Fruit fly (Drosophila melanogaster) whole organism, prepupa: ENCODE measurements around the gene Rfx.
A peak's percentile ranks its signal among the peaks of the same experiment; 100 is the strongest.

Experiments
- CG10631 ChIP-seq: fragments of 200-800 bp; sonication (Bioruptor generic); optimal IDR thresholded peaks from 2 replicates; lab custom pipeline; 2016; ENCODE audit warnings: missing biosample characterization, missing genetic modification characterization
- CG11294 ChIP-seq: fragments of 200-800 bp; sonication (Bioruptor generic); IDR thresholded peaks from 2 replicates; pipeline ENCODE4 v1.3.6; 2022; ENCODE audit warnings: missing biosample characterization, missing genetic modification characterization
- CG11902 ChIP-seq: fragments of 200-800 bp; sonication (Bioruptor generic); optimal IDR thresholded peaks from 3 replicates; lab custom pipeline; 2016; ENCODE audit warnings: missing biosample characterization, missing genetic modification characterization
- CG15336 ChIP-seq: fragments of 200-800 bp; sonication (Bioruptor generic); IDR thresholded peaks from 2 replicates; pipeline ENCODE4 v1.3.6; 2022; ENCODE audit warnings: missing biosample characterization, missing genetic modification characterization
- CG1621 ChIP-seq: fragments of 200-800 bp; sonication (Bioruptor generic); optimal IDR thresholded peaks from 3 replicates; lab custom pipeline; 2018; ENCODE audit warnings: missing biosample characterization, mild to moderate bottlenecking, missing genetic modification characterization
- CG16779 ChIP-seq: fragments of 200-800 bp; sonication (Bioruptor generic); optimal IDR thresholded peaks from 3 replicates; lab custom pipeline; 2017; ENCODE audit warnings: missing biosample characterization, mild to moderate bottlenecking, missing genetic modification characterization
- CG3032 ChIP-seq: fragments of 200-800 bp; optimal IDR thresholded peaks from 2 replicates; lab custom pipeline; 2019; ENCODE audit warnings: missing biosample characterization, mild to moderate bottlenecking, missing genetic modification characterization, moderate library complexity
- CG31627 ChIP-seq: fragments of 200-800 bp; sonication (Bioruptor generic); optimal IDR thresholded peaks from 3 replicates; lab custom pipeline; 2016; ENCODE audit warnings: missing biosample characterization, missing genetic modification characterization
- CG32006 ChIP-seq: fragments of 200-800 bp; sonication (Bioruptor generic); optimal IDR thresholded peaks from 3 replicates; lab custom pipeline; 2017; ENCODE audit warnings: missing biosample characterization, mild to moderate bottlenecking, missing genetic modification characterization
- CG34406 ChIP-seq: fragments of 200-800 bp; sonication (Bioruptor generic); optimal IDR thresholded peaks from 3 replicates; lab custom pipeline; 2016; ENCODE audit warnings: missing biosample characterization, missing genetic modification characterization
- CG3919 ChIP-seq: fragments of 200-800 bp; sonication (Bioruptor generic); optimal IDR thresholded peaks from 3 replicates; lab custom pipeline; 2016; ENCODE audit warnings: missing biosample characterization, missing genetic modification characterization
- CG4318 ChIP-seq: fragments of 200-800 bp; sonication (Bioruptor generic); optimal IDR thresholded peaks from 3 replicates; lab custom pipeline; 2017; ENCODE audit warnings: missing biosample characterization, mild to moderate bottlenecking, missing genetic modification characterization
- CG6163 ChIP-seq: fragments of 200-800 bp; sonication (Bioruptor generic); IDR thresholded peaks from 3 replicates; pipeline ENCODE4 v1.3.6; 2022; ENCODE audit warnings: missing biosample characterization, missing genetic modification characterization
- CG6276 ChIP-seq: fragments of 200-800 bp; sonication (Bioruptor generic); optimal IDR thresholded peaks from 2 replicates; lab custom pipeline; 2017; ENCODE audit warnings: missing biosample characterization, mild to moderate bottlenecking, missing genetic modification characterization
- CG6792 ChIP-seq: fragments of 200-800 bp; sonication (Bioruptor generic); optimal IDR thresholded peaks from 3 replicates; lab custom pipeline; 2016; ENCODE audit warnings: missing biosample characterization, missing genetic modification characterization
- CG6854 ChIP-seq: fragments of 200-800 bp; sonication (Bioruptor generic); optimal IDR thresholded peaks from 2 replicates; lab custom pipeline; 2017; ENCODE audit warnings: missing biosample characterization, mild to moderate bottlenecking, missing genetic modification characterization
- CG7368 ChIP-seq: fragments of 200-800 bp; sonication (Bioruptor generic); optimal IDR thresholded peaks from 3 replicates; lab custom pipeline; 2016; ENCODE audit warnings: missing biosample characterization, missing genetic modification characterization
- CG8119 ChIP-seq: fragments of 200-800 bp; sonication (Bioruptor generic); IDR thresholded peaks from 3 replicates; pipeline ENCODE4 v1.3.6; 2022; ENCODE audit warnings: missing biosample characterization, missing genetic modification characterization
- CG8319 ChIP-seq: fragments of 200-800 bp; sonication (Bioruptor generic); optimal IDR thresholded peaks from 3 replicates; lab custom pipeline; 2016; ENCODE audit warnings: missing biosample characterization, missing genetic modification characterization
- CG8632 ChIP-seq: fragments of 200-800 bp; sonication (Bioruptor generic); optimal IDR thresholded peaks from 3 replicates; lab custom pipeline; 2016; ENCODE audit warnings: missing biosample characterization, missing genetic modification characterization
- Eip78C ChIP-seq: fragments of 200-800 bp; sonication (Bioruptor generic); peaks from one replicate; lab custom pipeline; 2016; ENCODE audit warnings: missing biosample characterization, missing genetic modification characterization
- Eip93F ChIP-seq: fragments of 200-800 bp; sonication (Bioruptor generic); optimal IDR thresholded peaks from 2 replicates; lab custom pipeline; 2016; ENCODE audit warnings: missing biosample characterization, mild to moderate bottlenecking, missing genetic modification characterization
- Ets21C ChIP-seq: fragments of 200-800 bp; sonication (Bioruptor generic); optimal IDR thresholded peaks from 3 replicates; lab custom pipeline; 2016; ENCODE audit warnings: missing biosample characterization, missing genetic modification characterization
- Ets96B ChIP-seq: fragments of 200-800 bp; optimal IDR thresholded peaks from 2 replicates; lab custom pipeline; 2019; ENCODE audit warnings: missing biosample characterization, mild to moderate bottlenecking, missing genetic modification characterization, moderate library complexity
- Hr38 ChIP-seq: sonication (Bioruptor generic); optimal IDR thresholded peaks from 2 replicates; lab custom pipeline; 2016; ENCODE audit warnings: missing biosample characterization, missing genetic modification characterization
- Hr4 ChIP-seq: fragments of 200-800 bp; sonication (Bioruptor generic); optimal IDR thresholded peaks from 3 replicates; lab custom pipeline; 2016; ENCODE audit warnings: missing biosample characterization, missing genetic modification characterization
- Lpt ChIP-seq: fragments of 200-800 bp; sonication (Bioruptor generic); optimal IDR thresholded peaks from 3 replicates; lab custom pipeline; 2016; ENCODE audit warnings: missing biosample characterization, missing genetic modification characterization
- Met ChIP-seq: fragments of 200-800 bp; sonication (Bioruptor generic); optimal IDR thresholded peaks from 3 replicates; lab custom pipeline; 2016; ENCODE audit warnings: missing biosample characterization, missing genetic modification characterization
- OdsH ChIP-seq: fragments of 200-800 bp; sonication (Bioruptor generic); optimal IDR thresholded peaks from 3 replicates; lab custom pipeline; 2016; ENCODE audit warnings: missing biosample characterization, missing genetic modification characterization
- Smox ChIP-seq: fragments of 200-800 bp; sonication (Bioruptor generic); optimal IDR thresholded peaks from 3 replicates; lab custom pipeline; 2016; ENCODE audit warnings: missing biosample characterization, missing genetic modification characterization
- Sox102F ChIP-seq: fragments of 200-800 bp; sonication (Bioruptor generic); optimal IDR thresholded peaks from 2 replicates; lab custom pipeline; 2016; ENCODE audit warnings: missing biosample characterization, mild to moderate bottlenecking, missing genetic modification characterization
- Sox14 ChIP-seq: fragments of 200-800 bp; sonication (Bioruptor generic); optimal IDR thresholded peaks from 3 replicates; lab custom pipeline; 2016; ENCODE audit warnings: missing biosample characterization, missing genetic modification characterization
- Sox15 ChIP-seq: fragments of 200-800 bp; sonication (Bioruptor generic); optimal IDR thresholded peaks from 3 replicates; lab custom pipeline; 2016; ENCODE audit warnings: missing biosample characterization, missing genetic modification characterization
- achi ChIP-seq: fragments of 200-800 bp; sonication (Bioruptor generic); optimal IDR thresholded peaks from 3 replicates; lab custom pipeline; 2016; ENCODE audit warnings: missing biosample characterization, missing genetic modification characterization
- acj6 ChIP-seq: fragments of 200-800 bp; sonication (Bioruptor generic); optimal IDR thresholded peaks from 3 replicates; lab custom pipeline; 2016; ENCODE audit warnings: missing biosample characterization, missing genetic modification characterization
- cyc ChIP-seq: fragments of 200-800 bp; sonication (Bioruptor generic); optimal IDR thresholded peaks from 3 replicates; lab custom pipeline; 2016; ENCODE audit warnings: missing biosample characterization, missing genetic modification characterization
- dac ChIP-seq: fragments of 200-800 bp; sonication (Bioruptor generic); optimal IDR thresholded peaks from 2 replicates; lab custom pipeline; 2017; ENCODE audit warnings: missing biosample characterization, mild to moderate bottlenecking, missing genetic modification characterization
- dsx ChIP-seq: fragments of 200-800 bp; optimal IDR thresholded peaks from 3 replicates; lab custom pipeline; 2019; ENCODE audit warnings: missing biosample characterization, mild to moderate bottlenecking, missing genetic modification characterization, moderate library complexity; ENCODE audit not compliant: poor library complexity, severe bottlenecking
- eg ChIP-seq: fragments of 200-800 bp; sonication (Bioruptor generic); IDR thresholded peaks from 3 replicates; pipeline ENCODE4 v1.3.6; 2022; ENCODE audit warnings: missing biosample characterization, missing genetic modification characterization
- esn ChIP-seq: fragments of 200-800 bp; sonication (Bioruptor generic); optimal IDR thresholded peaks from 2 replicates; lab custom pipeline; 2016; ENCODE audit warnings: missing biosample characterization, mild to moderate bottlenecking, missing genetic modification characterization, moderate library complexity
- fd59A ChIP-seq: fragments of 200-800 bp; sonication (Bioruptor generic); optimal IDR thresholded peaks from 2 replicates; lab custom pipeline; 2017; ENCODE audit warnings: missing biosample characterization, mild to moderate bottlenecking, missing genetic modification characterization, missing genetic modification reagents
- net ChIP-seq: fragments of 200-800 bp; sonication (Bioruptor generic); optimal IDR thresholded peaks from 3 replicates; lab custom pipeline; 2016; ENCODE audit warnings: missing biosample characterization, missing genetic modification characterization
- pdm3 ChIP-seq: fragments of 200-800 bp; sonication (Bioruptor generic); optimal IDR thresholded peaks from 3 replicates; lab custom pipeline; 2016; ENCODE audit warnings: missing biosample characterization, missing genetic modification characterization
- spab ChIP-seq: fragments of 200-800 bp; sonication (Bioruptor generic); optimal IDR thresholded peaks from 2 replicates; lab custom pipeline; 2017; ENCODE audit warnings: missing biosample characterization, mild to moderate bottlenecking, missing genetic modification characterization, missing genetic modification reagents
- ss ChIP-seq, 2 experiments: fragments of 200-800 bp; sonication (Bioruptor generic); optimal IDR thresholded peaks; 2 replicates in 1 of 2; 3 replicates in 1 of 2; lab custom pipeline; 2017 to 2018; ENCODE audit warnings: mild to moderate bottlenecking in 2 of 2, missing biosample characterization in 2 of 2, missing genetic modification characterization in 2 of 2, moderate library complexity in 1 of 2
- svp ChIP-seq: fragments of 200-800 bp; sonication (Bioruptor generic); peaks from one replicate; lab custom pipeline; 2016; ENCODE audit warnings: missing biosample characterization, missing genetic modification characterization
- vri ChIP-seq: fragments of 200-800 bp; sonication (Bioruptor generic); optimal IDR thresholded peaks from 3 replicates; lab custom pipeline; 2016; ENCODE audit warnings: missing biosample characterization, mild to moderate bottlenecking, missing genetic modification characterization

The Rfx gene

dm6 chr3R:10351960-10352458 lies 25.9 kb downstream of the Rfx start (continued):
- TF ChIP-seq Sox102F, result peak; percentile 83
- TF ChIP-seq CG34406, result peak; percentile 81
- TF ChIP-seq pdm3 (GFP tag; lab: Kevin White, UChicago), result peak; percentile 92
- no peak for TF ChIP-seq eg (GFP tag; lab: Robert Waterston, UW)
- TF ChIP-seq Eip93F (GFP tag; lab: Kevin White, UChicago), result peak; percentile 8
- peak; percentile 86 for TF ChIP-seq OdsH (GFP tag; lab: Kevin White, UChicago)
- peak; percentile 88 for TF ChIP-seq CG7368 (GFP tag; lab: Kevin White, UChicago)
- peak; percentile 99 for TF ChIP-seq Ets96B
- peak; percentile 34 for TF ChIP-seq Met (GFP tag; lab: Kevin White, UChicago)
- no peak for TF ChIP-seq Ets21C
- TF ChIP-seq Smox (GFP tag; lab: Kevin White, UChicago), result peak; percentile 40
- TF ChIP-seq CG11902 (GFP tag; lab: Kevin White, UChicago), result no peak
- TF ChIP-seq CG15336 (GFP tag; lab: Robert Waterston, UW), result no peak
- peak; percentile 84 for TF ChIP-seq CG3919 (GFP tag; lab: Kevin White, UChicago)
- TF ChIP-seq spab (GFP tag; lab: Kevin White, UChicago), result peak; percentile 99
- TF ChIP-seq CG8319 (GFP tag; lab: Kevin White, UChicago), result peak; percentile 64
- TF ChIP-seq CG11294 (GFP tag; lab: Robert Waterston, UW), result no peak
- TF ChIP-seq CG31627 (GFP tag; lab: Kevin White, UChicago), result peak; percentile 8
- peak; percentile 68 for TF ChIP-seq svp
- peak; percentile 99 for TF ChIP-seq CG3032
- TF ChIP-seq CG16779 (tag; lab: Kevin White, UChicago), result peak; percentile 98

dm6 chr3R:10350741-10351629 lies 26.9 kb downstream of the Rfx start:
- TF ChIP-seq Smox (GFP tag; lab: Kevin White, UChicago) (peak; percentile 84), svp (peak; percentile 90), acj6 (GFP tag; lab: Kevin White, UChicago) (peak; percentile 84), CG1621 (tag; lab: Kevin White, UChicago) (peak; percentile 23), eg (GFP tag; lab: Robert Waterston, UW) (no peak), cyc (peak; percentile 82), CG6854 (no peak), CG8632 (GFP tag; lab: Kevin White, UChicago) (peak; percentile 74), CG3032 (peak; percentile 72), CG11294 (GFP tag; lab: Robert Waterston, UW) (no peak), CG6792 (GFP tag; lab: Kevin White, UChicago) (peak; percentile 70), Hr4 (peak; percentile 90), CG6276 (GFP tag; lab: Kevin White, UChicago) (peak; percentile 79), Hr38 (no peak), CG4318 (GFP tag; lab: Kevin White, UChicago) (peak; percentile 74), CG32006 (peak; percentile 89), vri (GFP tag; lab: Kevin White, UChicago) (peak; percentile 73), esn (GFP tag; lab: Kevin White, UChicago) (peak; percentile 91), Ets96B (peak; percentile 63), pdm3 (GFP tag; lab: Kevin White, UChicago) (peak; percentile 85), Sox15 (GFP tag; lab: Kevin White, UChicago) (peak; percentile 79), CG10631 (peak; percentile 81), spab (GFP tag; lab: Kevin White, UChicago) (peak; percentile 50), CG34406 (peak; percentile 79), net (GFP tag; lab: Kevin White, UChicago) (peak; percentile 81), dsx (GFP tag; lab: Kevin White, UChicago) (peak; percentile 43), CG6163 (GFP tag; lab: Robert Waterston, UW) (no peak), ss (GFP tag; optimal IDR thresholded peaks at IDR 0.05; lab: Kevin White, UChicago) (no peak), CG8319 (GFP tag; lab: Kevin White, UChicago) (peak; percentile 61), dac (peak; percentile 52), CG8119 (GFP tag; lab: Robert Waterston, UW) (no peak), Lpt (GFP tag; lab: Kevin White, UChicago) (peak; percentile 72), Eip78C (GFP tag; lab: Kevin White, UChicago) (peak; percentile 96), fd59A (GFP tag; lab: Kevin White, UChicago) (peak; percentile 62), Sox14 (peak; percentile 81), achi (GFP tag; lab: Kevin White, UChicago) (peak; percentile 79), CG31627 (GFP tag; lab: Kevin White, UChicago) (peak; percentile 89)
